Worm (Caenorhabditis elegans) whole organism, young adult: ENCODE data around the gene C40H1.3.

Source experiments
- aptf-2 ChIP-seq: fragments of 200-800 bp; sonication (Bioruptor generic); conservative IDR thresholded peaks from 2 replicates; pipeline ENCODE4 v1.3.6; 2022; ENCODE audit warnings: missing genetic modification reagents, missing genetic modification characterization, missing compliant biosample characterization
- attf-3 ChIP-seq: fragments of 200-800 bp; sonication (Bioruptor generic); conservative IDR thresholded peaks from 2 replicates; pipeline ENCODE4 v1.3.6; 2022; ENCODE audit warnings: missing genetic modification reagents, missing genetic modification characterization, missing compliant biosample characterization
- cebp-1 ChIP-seq, 2 experiments: fragments of 200-800 bp in 1 of 2; sonication (Bioruptor generic) in 1 of 2; sonication (generic microtip) in 1 of 2; IDR thresholded peaks in 1 of 2; optimal IDR thresholded peaks in 1 of 2; 2 replicates each; pipeline versions ENCODE4 v1.3.6 to Lab custom; 2017 to 2022; ENCODE audit warnings: missing compliant biosample characterization in 2 of 2, missing genetic modification characterization in 2 of 2, mild to moderate bottlenecking in 1 of 2, missing genetic modification reagents in 1 of 2, moderate library complexity in 1 of 2
- dpff-1 ChIP-seq: sonication (generic microtip); optimal IDR thresholded peaks from 2 replicates; lab custom pipeline; 2017; ENCODE audit warnings: mild to moderate bottlenecking, missing genetic modification characterization, missing compliant biosample characterization
- madf-3 ChIP-seq: fragments of 200-800 bp; sonication (Bioruptor generic); IDR thresholded peaks from 2 replicates; pipeline ENCODE4 v1.3.6; 2022; ENCODE audit warnings: missing genetic modification reagents, missing genetic modification characterization, missing compliant biosample characterization
- mes-4 ChIP-seq: sonication (generic microtip); optimal IDR thresholded peaks from 2 replicates; lab custom pipeline; 2016; ENCODE audit warnings: missing genotype, missing genetic modification characterization, missing compliant biosample characterization
- nfya-2 ChIP-seq: fragments of 200-800 bp; sonication (Bioruptor generic); IDR thresholded peaks from 2 replicates; pipeline ENCODE4 v1.3.6; 2022; ENCODE audit warnings: missing genetic modification reagents, missing genetic modification characterization, missing compliant biosample characterization
- nhr-120 ChIP-seq: fragments of 200-800 bp; sonication (Bioruptor generic); IDR thresholded peaks from 2 replicates; pipeline ENCODE4 v1.3.6; 2022; ENCODE audit warnings: missing genetic modification characterization, missing compliant biosample characterization

DNA sequence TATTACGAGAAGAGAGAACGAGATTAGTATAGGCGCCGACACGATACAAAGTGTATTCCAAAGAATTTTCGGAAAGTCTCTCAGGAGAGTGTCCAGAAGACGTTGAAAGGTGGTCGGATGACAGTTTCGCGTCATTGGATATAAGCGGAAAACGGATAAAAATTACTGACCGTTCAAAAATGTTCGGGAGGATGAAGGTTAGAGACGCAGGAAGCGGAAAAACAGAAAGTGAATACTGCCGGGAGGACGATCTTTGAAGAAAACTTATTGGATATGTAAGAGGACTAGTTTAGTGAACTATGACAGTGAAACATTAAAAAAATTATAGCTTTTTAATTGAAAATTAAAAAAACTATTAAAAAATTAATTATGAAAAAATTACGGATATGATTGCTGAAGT lies 5.9 kb upstream of the C40H1.3 start:
- no peak for TF ChIP-seq mes-4 (tag; lab: Kevin White, UChicago)
- TF ChIP-seq nfya-2 (GFP tag; lab: Robert Waterston, UW): no peak
- no peak for TF ChIP-seq madf-3 (GFP tag; lab: Robert Waterston, UW)
- TF ChIP-seq aptf-2 (GFP tag; lab: Robert Waterston, UW): no peak
- no peak for TF ChIP-seq attf-3 (GFP tag; lab: Robert Waterston, UW)
- no peak for TF ChIP-seq cebp-1 (GFP tag; IDR thresholded peaks at IDR 0.05; lab: Robert Waterston, UW)
- TF ChIP-seq cebp-1 (tag; optimal IDR thresholded peaks at IDR 0.05; lab: Kevin White, UChicago): no peak
- no peak for TF ChIP-seq dpff-1 (tag; lab: Kevin White, UChicago)
- TF ChIP-seq nhr-120: no peak
